Fruit fly (Drosophila melanogaster) S2 (cell line): Measurements from ENCODE around the gene Muc11A.

Experiments
- CG8478 ChIP-seq: fragments of >200 bp; optimal IDR thresholded peaks from 2 replicates; lab custom pipeline; 2018
- CTCF ChIP-seq, 2 experiments: fragments of >200 bp; optimal IDR thresholded peaks; 2 replicates each; lab custom pipeline; 2018

The Muc11A gene

dm6 chrX:12106900-12107299 lies 47.3 kb downstream of the Muc11A start, which contains the start of gene CG2750:
TSS of gene CG2750 (plus strand) at chrX:12107200.
- TF ChIP-seq CG8478 (lab: Kevin White, UChicago), result no peak
- TF ChIP-seq CTCF (optimal IDR thresholded peaks at IDR 0.05; lab: Kevin White, UChicago), result no peak
